Worm (Caenorhabditis elegans) whole organism, L4/young adult: ENCODE results near the gene gpx-5.

Source experiments
- W03F9.2 ChIP-seq: fragments of 150-350 bp; optimal IDR thresholded peaks from 2 replicates; lab custom pipeline; 2014; ENCODE audit warnings: missing biosample characterization, missing genetic modification characterization
- dao-5 ChIP-seq: sonication (generic microtip); optimal IDR thresholded peaks from 2 replicates; lab custom pipeline; 2016; ENCODE audit warnings: missing genotype, missing genetic modification characterization, moderate library complexity, missing compliant biosample characterization
- him-1 ChIP-seq: sonication (generic microtip); optimal IDR thresholded peaks from 2 replicates; lab custom pipeline; 2016; ENCODE audit warnings: missing genotype, missing genetic modification reagents, missing genetic modification characterization, missing compliant biosample characterization

Gene gpx-5

ce11 chrX:9584333-9584732 is at the start of gene gpx-5:
gpx-5 (plus strand) TSS chrX:9584668.
- TF ChIP-seq W03F9.2 (tag; lab: Kevin White, UChicago) (no peak), him-1 (no peak), dao-5 (tag; lab: Kevin White, UChicago) (no peak)

ce11 chrX:9536008-9536407 is 48.5 kb upstream of the gpx-5 start:
- no peak for TF ChIP-seq W03F9.2 (tag; lab: Kevin White, UChicago)
- TF ChIP-seq him-1, result no peak
- no peak for TF ChIP-seq dao-5 (tag; lab: Kevin White, UChicago)

- TF ChIP-seq dao-5 (tag; lab: Kevin White, UChicago) (no peak), W03F9.2 (tag; lab: Kevin White, UChicago) (no peak), him-1 (no peak)
These were observed 47.8 kb upstream of the gpx-5 start, which contains the start of gene C07B5.8 for ce11 chrX:9536665-9537064. C07B5.8 (minus strand) TSS chrX:9536765.

ce11 chrX:9537538-9538172 is 46.8 kb upstream of the gpx-5 start:
- TF ChIP-seq dao-5 (tag; lab: Kevin White, UChicago) (no peak), him-1 (no peak), W03F9.2 (tag; lab: Kevin White, UChicago) (no peak)

- no peak for TF ChIP-seq dao-5 (tag; lab: Kevin White, UChicago)
- no peak for TF ChIP-seq him-1
- TF ChIP-seq W03F9.2 (tag; lab: Kevin White, UChicago), result no peak
These were observed 45.0 kb upstream of the gpx-5 start, which contains the start of gene nuc-1 for ce11 chrX:9539294-9540030. nuc-1 (plus strand) TSS chrX:9539905.

ce11 chrX:9540464-9540863 is 44.0 kb upstream of the gpx-5 start:
- TF ChIP-seq him-1 (no peak), dao-5 (tag; lab: Kevin White, UChicago) (no peak), W03F9.2 (tag; lab: Kevin White, UChicago) (no peak)

- TF ChIP-seq him-1 (no peak), W03F9.2 (tag; lab: Kevin White, UChicago) (no peak), dao-5 (tag; lab: Kevin White, UChicago) (no peak)
These were observed 41.1 kb upstream of the gpx-5 start, which contains the start of gene F49E2.5 for ce11 chrX:9543352-9543751. F49E2.5 (plus strand) TSS chrX:9543652.

- TF ChIP-seq dao-5 (tag; lab: Kevin White, UChicago) (no peak), W03F9.2 (tag; lab: Kevin White, UChicago) (no peak), him-1 (no peak)
These were observed 40.1 kb upstream of the gpx-5 start for ce11 chrX:9544405-9544804.

- TF ChIP-seq dao-5 (tag; lab: Kevin White, UChicago) (no peak), W03F9.2 (tag; lab: Kevin White, UChicago) (no peak), him-1 (no peak)
These were observed 37.8 kb upstream of the gpx-5 start for ce11 chrX:9546640-9547039.

ce11 chrX:9547264-9547751 is 37.2 kb upstream of the gpx-5 start:
- TF ChIP-seq him-1 (no peak), W03F9.2 (tag; lab: Kevin White, UChicago) (no peak), dao-5 (tag; lab: Kevin White, UChicago) (no peak)

ce11 chrX:9548011-9548795 is 36.3 kb upstream of the gpx-5 start:
- TF ChIP-seq him-1 (no peak), dao-5 (tag; lab: Kevin White, UChicago) (no peak), W03F9.2 (tag; lab: Kevin White, UChicago) (no peak)

- TF ChIP-seq him-1, result no peak
- no peak for TF ChIP-seq dao-5 (tag; lab: Kevin White, UChicago)
- no peak for TF ChIP-seq W03F9.2 (tag; lab: Kevin White, UChicago)
These were observed 35.6 kb upstream of the gpx-5 start for ce11 chrX:9548890-9549289.

ce11 chrX:9549657-9550369 is 34.7 kb upstream of the gpx-5 start:
- TF ChIP-seq dao-5 (tag; lab: Kevin White, UChicago) (no peak), him-1 (no peak), W03F9.2 (tag; lab: Kevin White, UChicago) (no peak)
